Fruit fly (Drosophila melanogaster) whole organism, wandering third instar larva: ENCODE data around the gene CG6654.

Experiments
- Abd-B ChIP-seq: fragments of >200 bp; optimal IDR thresholded peaks from 2 replicates; lab custom pipeline; 2017; ENCODE audit warnings: missing biosample characterization, missing genetic modification characterization
- CG32264 ChIP-seq: fragments of 200-800 bp; sonication (Bioruptor generic); optimal IDR thresholded peaks from 2 replicates; lab custom pipeline; 2016; ENCODE audit warnings: missing biosample characterization, missing genetic modification characterization
- CG9705 ChIP-seq: fragments of 200-800 bp; sonication (Bioruptor generic); optimal IDR thresholded peaks from 2 replicates; lab custom pipeline; 2018; ENCODE audit warnings: missing biosample characterization, mild to moderate bottlenecking, missing genetic modification characterization
- CrebA ChIP-seq: fragments of 200-800 bp; sonication (Bioruptor generic); optimal IDR thresholded peaks from 2 replicates; lab custom pipeline; 2016; ENCODE audit warnings: missing biosample characterization, mild to moderate bottlenecking, missing genetic modification characterization, borderline replicate concordance
- Dfd ChIP-seq: fragments of >200 bp; optimal IDR thresholded peaks from 2 replicates; lab custom pipeline; 2017; ENCODE audit warnings: missing biosample characterization, missing genetic modification characterization
- Dif ChIP-seq: fragments of 200-275, 200-300 bp; sonication (Bioruptor generic); optimal IDR thresholded peaks from 2 replicates; lab custom pipeline; 2018; ENCODE audit warnings: missing biosample characterization, missing genetic modification characterization; ENCODE audit not compliant: partially characterized antibody
- GATAd ChIP-seq: sonication (Bioruptor generic); optimal IDR thresholded peaks from 2 replicates; lab custom pipeline; 2016; ENCODE audit warnings: missing biosample characterization, missing genetic modification characterization
- HLH106 ChIP-seq: fragments of 200-800 bp; optimal IDR thresholded peaks from 3 replicates; lab custom pipeline; 2019; ENCODE audit warnings: missing biosample characterization, mild to moderate bottlenecking, missing genetic modification characterization, moderate library complexity
- Hnf4 ChIP-seq: fragments of 200-800 bp; sonication (Bioruptor generic); optimal IDR thresholded peaks from 2 replicates; lab custom pipeline; 2016; ENCODE audit warnings: missing biosample characterization, mild to moderate bottlenecking, missing genetic modification characterization
- Hr78 ChIP-seq: fragments of >200 bp; optimal IDR thresholded peaks from 2 replicates; lab custom pipeline; 2017; ENCODE audit warnings: missing biosample characterization, missing genetic modification characterization
- Hr83 ChIP-seq: fragments of 200-300 bp; sonication (Bioruptor generic); optimal IDR thresholded peaks from 2 replicates; lab custom pipeline; 2016; ENCODE audit warnings: missing biosample characterization, mild to moderate bottlenecking, missing genetic modification characterization, moderate library complexity; ENCODE audit not compliant: poor library complexity, severe bottlenecking
- Jra ChIP-seq: sonication (Bioruptor generic); optimal IDR thresholded peaks from 2 replicates; lab custom pipeline; 2016; ENCODE audit warnings: missing biosample characterization, missing genetic modification characterization
- Mio ChIP-seq: sonication (Bioruptor generic); optimal IDR thresholded peaks from 2 replicates; lab custom pipeline; 2016; ENCODE audit warnings: missing biosample characterization, missing genetic modification characterization
- Myc ChIP-seq: fragments of >200 bp; optimal IDR thresholded peaks from 2 replicates; lab custom pipeline; 2017
- N ChIP-seq: fragments of >200 bp; optimal IDR thresholded peaks from 2 replicates; lab custom pipeline; 2018; ENCODE audit warnings: missing biosample characterization, missing external identifiers, missing genetic modification characterization
- OdsH ChIP-seq: fragments of 200-800 bp; sonication (Bioruptor generic); optimal IDR thresholded peaks from 2 replicates; lab custom pipeline; 2016; ENCODE audit warnings: missing biosample characterization, mild to moderate bottlenecking, missing genetic modification characterization
- Rel ChIP-seq, 2 experiments: fragments of 200-800 bp; sonication (Bioruptor generic) in 1 of 2; optimal IDR thresholded peaks; 2 replicates in 1 of 2; 3 replicates in 1 of 2; lab custom pipeline; 2016 to 2019; ENCODE audit warnings: mild to moderate bottlenecking in 2 of 2, missing biosample characterization in 2 of 2, missing genetic modification characterization in 2 of 2, moderate library complexity in 1 of 2
- Sp1 ChIP-seq: fragments of 200-800 bp; sonication (Bioruptor generic); optimal IDR thresholded peaks from 3 replicates; lab custom pipeline; 2019; ENCODE audit warnings: missing biosample characterization, mild to moderate bottlenecking, missing genetic modification characterization, moderate library complexity
- Vsx2 ChIP-seq: fragments of 200-300, 225-300 bp; sonication (Bioruptor generic); optimal IDR thresholded peaks from 2 replicates; lab custom pipeline; 2018; ENCODE audit warnings: missing biosample characterization, missing genetic modification characterization; ENCODE audit not compliant: partially characterized antibody
- br ChIP-seq: fragments of 200-800 bp; sonication (Bioruptor generic); optimal IDR thresholded peaks from 2 replicates; lab custom pipeline; 2016; ENCODE audit warnings: missing biosample characterization, missing genetic modification characterization
- brk ChIP-seq: fragments of 200-800 bp; sonication (Bioruptor generic); optimal IDR thresholded peaks from 2 replicates; lab custom pipeline; 2016; ENCODE audit warnings: missing biosample characterization, mild to moderate bottlenecking, missing genetic modification characterization
- dl ChIP-seq, 2 experiments: fragments of 175-275, 200-275 bp in 1 of 2; fragments of 200-275 bp in 1 of 2; sonication (Bioruptor generic); optimal IDR thresholded peaks; lab custom pipeline; 2018; ENCODE audit warnings: mild to moderate bottlenecking in 2 of 2, missing biosample characterization in 2 of 2, missing genetic modification characterization in 2 of 2, moderate library complexity in 2 of 2; ENCODE audit not compliant: partially characterized antibody in 2 of 2, insufficient read depth in 1 of 2
- dmrt93B ChIP-seq: fragments of 200-800 bp; sonication (Bioruptor generic); optimal IDR thresholded peaks from 2 replicates; lab custom pipeline; 2018; ENCODE audit warnings: missing biosample characterization, mild to moderate bottlenecking, missing genetic modification characterization
- dsf ChIP-seq: sonication (Bioruptor generic); optimal IDR thresholded peaks from 2 replicates; lab custom pipeline; 2016; ENCODE audit warnings: missing biosample characterization, missing genetic modification characterization, borderline replicate concordance
- ey ChIP-seq: fragments of 200-800 bp; sonication (Bioruptor generic); optimal IDR thresholded peaks from 2 replicates; lab custom pipeline; 2016; ENCODE audit warnings: missing biosample characterization, missing genetic modification characterization
- foxo ChIP-seq, 2 experiments: fragments of 200-800 bp; sonication (Bioruptor generic); optimal IDR thresholded peaks; 2 replicates in 1 of 2; 3 replicates in 1 of 2; lab custom pipeline; 2016 to 2017; ENCODE audit warnings: missing biosample characterization in 2 of 2, missing genetic modification characterization in 2 of 2
- fru ChIP-seq: fragments of 200-800 bp; sonication (Bioruptor generic); optimal IDR thresholded peaks from 3 replicates; lab custom pipeline; 2016; ENCODE audit warnings: missing biosample characterization, mild to moderate bottlenecking, missing genetic modification characterization
- h ChIP-seq: fragments of 200-800 bp; sonication (Bioruptor generic); optimal IDR thresholded peaks from 3 replicates; lab custom pipeline; 2016; ENCODE audit warnings: missing biosample characterization, mild to moderate bottlenecking, missing genetic modification characterization
- jim ChIP-seq: fragments of 175-275, 200-325 bp; sonication (Bioruptor generic); optimal IDR thresholded peaks from 2 replicates; lab custom pipeline; 2016; ENCODE audit warnings: missing biosample characterization, mild to moderate bottlenecking, missing genetic modification characterization
- lola ChIP-seq: fragments of >200 bp; optimal IDR thresholded peaks from 2 replicates; lab custom pipeline; 2017; ENCODE audit warnings: missing biosample characterization, missing genetic modification characterization
- pan ChIP-seq: fragments of >200 bp; optimal IDR thresholded peaks from 2 replicates; lab custom pipeline; 2017
- psq ChIP-seq: fragments of 200-800 bp; sonication (Bioruptor generic); optimal IDR thresholded peaks from 3 replicates; lab custom pipeline; 2017; ENCODE audit warnings: missing biosample characterization, mild to moderate bottlenecking, missing genetic modification characterization, moderate library complexity
- rgr ChIP-seq: fragments of 200-800 bp; sonication (Bioruptor generic); optimal IDR thresholded peaks from 3 replicates; lab custom pipeline; 2016; ENCODE audit warnings: missing biosample characterization, mild to moderate bottlenecking, missing genetic modification characterization
- sage ChIP-seq: fragments of 200-800 bp; sonication (Bioruptor generic); optimal IDR thresholded peaks from 2 replicates; lab custom pipeline; 2016; ENCODE audit warnings: missing biosample characterization, mild to moderate bottlenecking, missing genetic modification characterization
- sv ChIP-seq: fragments of 200-800 bp; sonication (Bioruptor generic); optimal IDR thresholded peaks from 3 replicates; lab custom pipeline; 2016; ENCODE audit warnings: missing biosample characterization, missing genetic modification characterization
- tai ChIP-seq: sonication (Bioruptor generic); optimal IDR thresholded peaks from 2 replicates; lab custom pipeline; 2016; ENCODE audit warnings: missing biosample characterization, missing genetic modification characterization
- usp ChIP-seq: fragments of >200 bp; optimal IDR thresholded peaks from 2 replicates; lab custom pipeline; 2017; ENCODE audit warnings: missing biosample characterization, missing genetic modification characterization
- woc ChIP-seq: sonication (Bioruptor generic); optimal IDR thresholded peaks from 2 replicates; lab custom pipeline; 2016; ENCODE audit warnings: missing biosample characterization, mild to moderate bottlenecking, missing genetic modification characterization

CG6654 gene

DNA sequence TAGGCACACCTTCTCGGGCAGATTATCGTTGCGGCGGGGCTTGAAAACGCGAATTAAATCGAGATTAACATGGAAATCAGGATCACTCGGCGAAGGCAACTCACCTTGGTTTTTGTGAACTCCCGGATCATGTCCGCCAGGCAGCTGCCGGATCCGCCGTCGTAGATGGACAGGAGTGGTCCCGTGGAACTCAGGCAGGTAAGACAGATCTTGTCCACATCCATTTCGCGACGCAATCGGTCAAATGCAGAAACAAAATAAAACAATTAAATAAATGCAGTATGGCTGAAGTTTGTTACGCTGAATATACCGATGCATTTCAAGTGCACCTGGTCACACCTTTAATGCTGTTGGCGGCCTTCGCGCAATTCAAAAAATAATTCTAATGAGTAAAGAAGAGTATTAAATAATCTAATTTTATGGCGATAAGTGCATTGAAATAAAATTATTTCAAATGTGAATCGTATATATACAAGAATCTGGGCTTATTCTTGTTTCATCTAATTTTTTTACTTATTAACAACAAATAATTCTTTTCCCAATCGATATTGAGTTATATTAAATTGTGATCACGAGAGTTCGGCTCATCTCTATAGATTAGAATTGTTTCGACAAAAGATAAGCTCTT lies at the start of gene CG6654, which contains the start of gene CG4210:
TSS of gene CG6654 (minus strand) at position 297 of the 628 bp plus-strand sequence.
TSS of gene CG4210 (plus strand) at position 613 of the 628 bp plus-strand sequence.
- TF ChIP-seq psq (no peak), HLH106 (peak; percentile 69), lola (no peak), GATAd (no peak), dl (GFP tag; optimal IDR thresholded peaks at IDR 0.05; lab: Kevin White, UChicago; ENCODE audit: insufficient read depth in 1 of 2, partially characterized antibody in 2 of 2) (no peak), CrebA (no peak), Rel (GFP tag; optimal IDR thresholded peaks at IDR 0.05; lab: Kevin White, UChicago) (no peak), Rel (tag; optimal IDR thresholded peaks at IDR 0.05; lab: Kevin White, UChicago) (peak; percentile 54), sage (no peak), Hr83 (no peak), tai (GFP tag; lab: Kevin White, UChicago) (no peak), OdsH (no peak), Abd-B (GFP tag; lab: Kevin White, UChicago) (no peak), Mio (GFP tag; lab: Kevin White, UChicago) (no peak), woc (GFP tag; lab: Kevin White, UChicago) (peak; percentile 71), br (no peak), dsf (GFP tag; lab: Kevin White, UChicago) (no peak), pan (lab: Kevin White, UChicago) (no peak), Dfd (GFP tag; lab: Kevin White, UChicago) (no peak), Hr78 (GFP tag; lab: Kevin White, UChicago) (no peak), brk (GFP tag; lab: Kevin White, UChicago) (no peak), Sp1 (GFP tag; lab: Kevin White, UChicago) (peak; percentile 27), CG9705 (GFP tag; lab: Kevin White, UChicago) (peak; percentile 28), N (GFP tag; lab: Kevin White, UChicago) (no peak), jim (GFP tag; lab: Kevin White, UChicago) (no peak)

dm6 chr3R:15250454-15250853 lies 37.0 kb upstream of the CG6654 start:
- no peak for TF ChIP-seq N (GFP tag; lab: Kevin White, UChicago)
- TF ChIP-seq Abd-B (GFP tag; lab: Kevin White, UChicago): no peak
- no peak for TF ChIP-seq rgr (GFP tag; lab: Kevin White, UChicago)
- no peak for TF ChIP-seq dl (GFP tag; optimal IDR thresholded peaks at IDR 0.05; lab: Kevin White, UChicago; ENCODE audit: insufficient read depth in 1 of 2, partially characterized antibody in 2 of 2)
- TF ChIP-seq brk (GFP tag; lab: Kevin White, UChicago): no peak
- peak; percentile 14 for TF ChIP-seq br
- TF ChIP-seq OdsH: peak; percentile 55
- peak; percentile 61 for TF ChIP-seq HLH106
- no peak for TF ChIP-seq h
- TF ChIP-seq Vsx2 (GFP tag; lab: Kevin White, UChicago): no peak
- no peak for TF ChIP-seq Jra (GFP tag; lab: Kevin White, UChicago)
- TF ChIP-seq Sp1 (GFP tag; lab: Kevin White, UChicago): no peak
- TF ChIP-seq CG32264 (GFP tag; lab: Kevin White, UChicago): no peak
- no peak for TF ChIP-seq dsf (GFP tag; lab: Kevin White, UChicago)
- no peak for TF ChIP-seq jim (GFP tag; lab: Kevin White, UChicago)
- no peak for TF ChIP-seq pan (lab: Kevin White, UChicago)
- TF ChIP-seq Hnf4 (GFP tag; lab: Kevin White, UChicago): no peak
- TF ChIP-seq CG9705 (GFP tag; lab: Kevin White, UChicago): no peak
- TF ChIP-seq Rel (GFP tag; optimal IDR thresholded peaks at IDR 0.05; lab: Kevin White, UChicago): no peak
- TF ChIP-seq Rel (tag; optimal IDR thresholded peaks at IDR 0.05; lab: Kevin White, UChicago): no peak
- no peak for TF ChIP-seq Mio (GFP tag; lab: Kevin White, UChicago)
- TF ChIP-seq GATAd: no peak
- peak; percentile 37 for TF ChIP-seq ey (GFP tag; lab: Kevin White, UChicago)
- TF ChIP-seq sage: no peak
- no peak for TF ChIP-seq dmrt93B (GFP tag; lab: Kevin White, UChicago)
- no peak for TF ChIP-seq tai (GFP tag; lab: Kevin White, UChicago)
- no peak for TF ChIP-seq usp (GFP tag; lab: Kevin White, UChicago)
- TF ChIP-seq lola: no peak
- no peak for TF ChIP-seq Dfd (GFP tag; lab: Kevin White, UChicago)
- TF ChIP-seq CrebA: no peak
- TF ChIP-seq Hr78 (GFP tag; lab: Kevin White, UChicago): no peak
- no peak for TF ChIP-seq Hr83
- TF ChIP-seq Dif: peak; percentile 11
- peak; percentile 60 for TF ChIP-seq fru (GFP tag; lab: Kevin White, UChicago)
- TF ChIP-seq sv (GFP tag; lab: Kevin White, UChicago): peak; percentile 30
- peak; percentile 61 for TF ChIP-seq psq
- TF ChIP-seq woc (GFP tag; lab: Kevin White, UChicago): no peak
- no peak for TF ChIP-seq foxo (GFP tag; optimal IDR thresholded peaks at IDR 0.05; lab: Kevin White, UChicago)
- no peak for TF ChIP-seq Myc (lab: Kevin White, UChicago)
